Fruit fly (Drosophila melanogaster) whole organism, embryonic: ENCODE results near the gene CG15336.

Experiments used
- ATbp ChIP-seq: fragments of 200-800 bp; sonication (Bioruptor generic); optimal IDR thresholded peaks from 2 replicates; lab custom pipeline; 2017; ENCODE audit warnings: missing biosample characterization, mild to moderate bottlenecking, missing genetic modification characterization, missing genetic modification reagents
- Bdp1 ChIP-seq: fragments of 200-800 bp; sonication (Bioruptor generic); optimal IDR thresholded peaks from 3 replicates; lab custom pipeline; 2016; ENCODE audit warnings: missing biosample characterization, missing genetic modification characterization
- C15 ChIP-seq: fragments of 200-800 bp; sonication (Bioruptor generic); IDR thresholded peaks from 3 replicates; pipeline ENCODE4 v1.3.6; 2022; ENCODE audit warnings: missing biosample characterization, missing genetic modification characterization
- CG10366 ChIP-seq: fragments of 200-800 bp; sonication (Bioruptor generic); IDR thresholded peaks from 2 replicates; pipeline ENCODE4 v1.3.6; 2022; ENCODE audit warnings: missing biosample characterization, missing genetic modification characterization
- CG10654 ChIP-seq: fragments of 200-800 bp; sonication (Bioruptor generic); optimal IDR thresholded peaks from 2 replicates; lab custom pipeline; 2016; ENCODE audit warnings: missing biosample characterization, missing genetic modification characterization
- CG12299 ChIP-seq: fragments of 200-800 bp; sonication (Bioruptor generic); optimal IDR thresholded peaks from 2 replicates; lab custom pipeline; 2018; ENCODE audit warnings: missing biosample characterization, mild to moderate bottlenecking, missing genetic modification characterization
- CG14710 ChIP-seq: fragments of 200-800 bp; sonication (Bioruptor generic); optimal IDR thresholded peaks from 3 replicates; lab custom pipeline; 2019; ENCODE audit warnings: missing biosample characterization, mild to moderate bottlenecking, missing genetic modification characterization, moderate library complexity
- CG15479 ChIP-seq: fragments of 200-800 bp; sonication (Bioruptor generic); optimal IDR thresholded peaks from 3 replicates; lab custom pipeline; 2019; ENCODE audit warnings: missing biosample characterization, mild to moderate bottlenecking, missing genetic modification characterization, moderate library complexity
- CG15601 ChIP-seq: fragments of 200-800 bp; sonication (Bioruptor generic); optimal IDR thresholded peaks from 3 replicates; lab custom pipeline; 2019; ENCODE audit warnings: missing biosample characterization, mild to moderate bottlenecking, missing genetic modification characterization, moderate library complexity
- CG17186 ChIP-seq: fragments of 200-800 bp; sonication (Bioruptor generic); optimal IDR thresholded peaks from 3 replicates; lab custom pipeline; 2017; ENCODE audit warnings: missing biosample characterization, missing genetic modification reagents, missing genetic modification characterization
- CG17361 ChIP-seq: fragments of 200-800 bp; sonication (Bioruptor generic); IDR thresholded peaks from 3 replicates; pipeline ENCODE4 v1.3.6; 2022; ENCODE audit warnings: missing biosample characterization, missing genetic modification characterization
- CG2875 ChIP-seq: fragments of 200-800 bp; sonication (Bioruptor generic); optimal IDR thresholded peaks from 2 replicates; lab custom pipeline; 2017; ENCODE audit warnings: missing biosample characterization, mild to moderate bottlenecking, missing genetic modification characterization, missing genetic modification reagents
- CG32772 ChIP-seq: fragments of 200-800 bp; sonication (Bioruptor generic); IDR thresholded peaks from 2 replicates; pipeline ENCODE4 v1.3.6; 2022; ENCODE audit warnings: missing biosample characterization, missing genetic modification characterization
- CG6765 ChIP-seq: fragments of 200-800 bp; sonication (Bioruptor generic); optimal IDR thresholded peaks from 3 replicates; lab custom pipeline; 2017; ENCODE audit warnings: missing biosample characterization, mild to moderate bottlenecking, missing genetic modification characterization
- CG8944 ChIP-seq: fragments of 200-800 bp; sonication (Bioruptor generic); optimal IDR thresholded peaks from 3 replicates; lab custom pipeline; 2016; ENCODE audit warnings: missing biosample characterization, missing genetic modification characterization
- CG9727 ChIP-seq: fragments of 200-800 bp; sonication (Bioruptor generic); optimal IDR thresholded peaks from 3 replicates; lab custom pipeline; 2017; ENCODE audit warnings: missing biosample characterization, mild to moderate bottlenecking, missing genetic modification characterization
- Camta ChIP-seq: fragments of 200-800 bp; sonication (Bioruptor generic); optimal IDR thresholded peaks from 2 replicates; lab custom pipeline; 2016; ENCODE audit warnings: missing biosample characterization, missing genetic modification characterization
- Dip3 ChIP-seq: fragments of 200-800 bp; sonication (Bioruptor generic); optimal IDR thresholded peaks from 3 replicates; lab custom pipeline; 2016; ENCODE audit warnings: missing biosample characterization, missing genetic modification characterization
- H2.0 ChIP-seq: fragments of 200-800 bp; sonication (Bioruptor generic); IDR thresholded peaks from 2 replicates; pipeline ENCODE4 v1.3.6; 2022; ENCODE audit warnings: missing biosample characterization, missing genetic modification characterization
- HLH3B ChIP-seq: fragments of 200-800 bp; sonication (Bioruptor generic); IDR thresholded peaks from 2 replicates; pipeline ENCODE4 v1.3.6; 2022; ENCODE audit warnings: missing biosample characterization, missing genetic modification characterization
- HmgD ChIP-seq: fragments of 200-800 bp; sonication (Bioruptor generic); optimal IDR thresholded peaks from 3 replicates; lab custom pipeline; 2016; ENCODE audit warnings: missing biosample characterization, missing genetic modification characterization
- Hr51 ChIP-seq, 2 experiments: fragments of 200-800 bp; sonication (Bioruptor generic); optimal IDR thresholded peaks; 2 replicates in 1 of 2; 3 replicates in 1 of 2; lab custom pipeline; 2016 to 2018; ENCODE audit warnings: missing biosample characterization in 2 of 2, missing genetic modification characterization in 2 of 2, mild to moderate bottlenecking in 1 of 2, moderate library complexity in 1 of 2
- Hr78 ChIP-seq, 2 experiments: fragments of 200-800 bp in 1 of 2; fragments of >200 bp in 1 of 2; sonication (Bioruptor generic) in 1 of 2; optimal IDR thresholded peaks; 2 replicates each; lab custom pipeline; 2017 to 2019; ENCODE audit warnings: missing biosample characterization in 2 of 2, missing genetic modification characterization in 2 of 2, mild to moderate bottlenecking in 1 of 2, moderate library complexity in 1 of 2
- Lpt ChIP-seq: fragments of >200 bp; optimal IDR thresholded peaks from 2 replicates; lab custom pipeline; 2018; ENCODE audit warnings: missing biosample characterization, missing genetic modification characterization
- Mad ChIP-seq: fragments of 200-800 bp; sonication (Bioruptor generic); optimal IDR thresholded peaks from 2 replicates; lab custom pipeline; 2016; ENCODE audit warnings: missing biosample characterization, missing genetic modification characterization
- NC2α ChIP-seq: fragments of 200-800 bp; sonication (Bioruptor generic); optimal IDR thresholded peaks from 2 replicates; lab custom pipeline; 2016; ENCODE audit warnings: missing biosample characterization, missing genetic modification characterization
- NC2β ChIP-seq: fragments of 200-800 bp; sonication (Bioruptor generic); optimal IDR thresholded peaks from 2 replicates; lab custom pipeline; 2016; ENCODE audit warnings: missing biosample characterization, missing genetic modification characterization
- Poxn ChIP-seq: fragments of 200-800 bp; sonication (Bioruptor generic); IDR thresholded peaks from 2 replicates; pipeline ENCODE4 v1.3.6; 2022; ENCODE audit warnings: missing biosample characterization, missing genetic modification characterization
- Rfx ChIP-seq: fragments of 200-800 bp; sonication (Bioruptor generic); IDR thresholded peaks from 2 replicates; pipeline ENCODE4 v1.3.6; 2022; ENCODE audit warnings: missing biosample characterization, missing genetic modification characterization
- Sox100B ChIP-seq: fragments of 200-800 bp; sonication (Bioruptor generic); optimal IDR thresholded peaks from 3 replicates; lab custom pipeline; 2018; ENCODE audit warnings: missing biosample characterization, mild to moderate bottlenecking, missing genetic modification characterization
- Vsx1 ChIP-seq: fragments of 200-800 bp; sonication (Bioruptor generic); optimal IDR thresholded peaks from 2 replicates; lab custom pipeline; 2017; ENCODE audit warnings: missing biosample characterization, mild to moderate bottlenecking, missing genetic modification characterization, missing genetic modification reagents
- Xrp1 ChIP-seq: fragments of 200-800 bp; sonication (Bioruptor generic); IDR thresholded peaks from 2 replicates; pipeline ENCODE4 v1.3.6; 2022; ENCODE audit warnings: missing biosample characterization, missing genetic modification characterization
- abd-A ChIP-seq: fragments of 200-800 bp; sonication (Bioruptor generic); optimal IDR thresholded peaks from 3 replicates; lab custom pipeline; 2019; ENCODE audit warnings: missing biosample characterization, mild to moderate bottlenecking, missing genetic modification characterization, moderate library complexity
- amos ChIP-seq: fragments of 200-800 bp; sonication (Bioruptor generic); IDR thresholded peaks from 2 replicates; pipeline ENCODE4 v1.3.6; 2022; ENCODE audit warnings: missing biosample characterization, missing genetic modification characterization; ENCODE audit not compliant: partially characterized antibody
- ara ChIP-seq: fragments of 200-800 bp; sonication (Bioruptor generic); IDR thresholded peaks from 2 replicates; pipeline ENCODE4 v1.3.6; 2022; ENCODE audit warnings: missing biosample characterization, missing genetic modification characterization
- chif ChIP-seq, 2 experiments: fragments of 200-800 bp; sonication (Bioruptor generic); optimal IDR thresholded peaks; 3 replicates each; lab custom pipeline; 2016; ENCODE audit warnings: missing biosample characterization in 2 of 2, missing genetic modification characterization in 2 of 2
- corto ChIP-seq: fragments of 200-800 bp; sonication (Bioruptor generic); optimal IDR thresholded peaks from 2 replicates; lab custom pipeline; 2016; ENCODE audit warnings: missing biosample characterization, mild to moderate bottlenecking, missing genetic modification characterization, moderate library complexity
- danr ChIP-seq: fragments of 200-800 bp; sonication (Bioruptor generic); IDR thresholded peaks from 2 replicates; pipeline ENCODE4 v1.3.6; 2022; ENCODE audit warnings: missing biosample characterization, missing genetic modification characterization
- dmrt99B ChIP-seq: fragments of 200-800 bp; sonication (Bioruptor generic); optimal IDR thresholded peaks from 2 replicates; lab custom pipeline; 2018; ENCODE audit warnings: missing biosample characterization, mild to moderate bottlenecking, missing genetic modification characterization, moderate library complexity
- exex ChIP-seq: fragments of 200-800 bp; sonication (Bioruptor generic); optimal IDR thresholded peaks from 4 replicates; lab custom pipeline; 2018; ENCODE audit warnings: missing biosample characterization, mild to moderate bottlenecking, missing genetic modification characterization, moderate library complexity
- gem ChIP-seq: fragments of 200-800 bp; sonication (Bioruptor generic); optimal IDR thresholded peaks from 2 replicates; lab custom pipeline; 2019; ENCODE audit warnings: missing biosample characterization, mild to moderate bottlenecking, missing genetic modification characterization, moderate library complexity
- h ChIP-seq: fragments of >200 bp; optimal IDR thresholded peaks from 2 replicates; lab custom pipeline; 2017
- lov ChIP-seq, 2 experiments: fragments of 200-800 bp in 1 of 2; fragments of >200 bp in 1 of 2; sonication (Bioruptor generic) in 1 of 2; IDR thresholded peaks in 1 of 2; optimal IDR thresholded peaks in 1 of 2; 2 replicates in 1 of 2; 3 replicates in 1 of 2; pipeline versions ENCODE4 v1.3.6 to Lab custom; 2017 to 2022; ENCODE audit warnings: missing biosample characterization in 1 of 2, missing genetic modification characterization in 1 of 2
- pita ChIP-seq: fragments of 200-800 bp; sonication (Bioruptor generic); optimal IDR thresholded peaks from 2 replicates; lab custom pipeline; 2017; ENCODE audit warnings: missing biosample characterization, mild to moderate bottlenecking, missing genetic modification characterization
- pum ChIP-seq: fragments of 200-800 bp; sonication (Bioruptor generic); optimal IDR thresholded peaks from 2 replicates; lab custom pipeline; 2016; ENCODE audit warnings: missing biosample characterization, missing genetic modification characterization
- repo ChIP-seq: fragments of 200-800 bp; sonication (Bioruptor generic); optimal IDR thresholded peaks from 2 replicates; lab custom pipeline; 2016; ENCODE audit warnings: missing biosample characterization, missing genetic modification characterization
- rib ChIP-seq: fragments of 200-800 bp; sonication (Bioruptor generic); IDR thresholded peaks from 2 replicates; pipeline ENCODE4 v1.3.6; 2022; ENCODE audit warnings: missing biosample characterization, missing genetic modification characterization
- tll ChIP-seq, 2 experiments: fragments of 200-800 bp in 1 of 2; fragments of >200 bp in 1 of 2; sonication (Bioruptor generic) in 1 of 2; optimal IDR thresholded peaks; 2 replicates each; lab custom pipeline; 2017 to 2019; ENCODE audit warnings: missing biosample characterization in 2 of 2, missing genetic modification characterization in 2 of 2, mild to moderate bottlenecking in 1 of 2, moderate library complexity in 1 of 2

CG15336 gene

dm6 chrX:8114476-8115342 lies 33.0 kb upstream of the CG15336 start (continued):
- TF ChIP-seq amos, result no peak
- TF ChIP-seq CG6765, result peak; percentile 77
- no peak for TF ChIP-seq CG32772
- peak; percentile 58; the same call in 1 of the 2 replicates for TF ChIP-seq Xrp1 (GFP tag; lab: Robert Waterston, UW)
- TF ChIP-seq CG15601 (tag; lab: Kevin White, UChicago), result no peak
- TF ChIP-seq HmgD, result no peak
- TF ChIP-seq chif (GFP tag; optimal IDR thresholded peaks at IDR 0.05; lab: Kevin White, UChicago), result peak; percentile 28 to 32
- peak; percentile 11 for TF ChIP-seq Camta
- TF ChIP-seq danr (GFP tag; lab: Robert Waterston, UW), result peak; percentile 37; the same call in 1 of the 2 replicates
- TF ChIP-seq abd-A (tag; lab: Kevin White, UChicago), result no peak
- TF ChIP-seq Bdp1 (GFP tag; lab: Kevin White, UChicago), result peak; percentile 28
- TF ChIP-seq repo, result peak; percentile 13
- peak; percentile 11; the same call in 1 of the 2 replicates for TF ChIP-seq H2.0 (GFP tag; lab: Robert Waterston, UW)
- TF ChIP-seq CG14710, result peak; percentile 7
- peak; percentile 43 for TF ChIP-seq CG10366 (GFP tag; lab: Robert Waterston, UW)
- TF ChIP-seq Lpt (GFP tag; lab: Kevin White, UChicago), result no peak
- TF ChIP-seq pita (GFP tag; lab: Kevin White, UChicago), result no peak
- TF ChIP-seq CG8944, result peak; percentile 14
- TF ChIP-seq lov (optimal IDR thresholded peaks at IDR 0.05; lab: Kevin White, UChicago), result no peak
- no peak for TF ChIP-seq lov (GFP tag; IDR thresholded peaks at IDR 0.05; lab: Robert Waterston, UW)
- peak; percentile 47 for TF ChIP-seq Dip3
- peak; percentile 74 for TF ChIP-seq dmrt99B (tag; lab: Kevin White, UChicago)
- TF ChIP-seq CG12299, result peak; percentile 25
- TF ChIP-seq CG10654 (GFP tag; lab: Kevin White, UChicago), result peak; percentile 42
- peak; percentile 15 for TF ChIP-seq pum
- peak; percentile 58 for TF ChIP-seq CG9727 (GFP tag; lab: Kevin White, UChicago)
- peak; percentile 75 for TF ChIP-seq CG17361 (GFP tag; lab: Robert Waterston, UW)
- no peak for TF ChIP-seq Vsx1
- no peak for TF ChIP-seq CG15479
- peak; percentile 16 for TF ChIP-seq CG2875
- no peak for TF ChIP-seq corto (GFP tag; lab: Kevin White, UChicago)
- TF ChIP-seq tll (GFP tag; optimal IDR thresholded peaks at IDR 0.05; lab: Kevin White, UChicago), result no peak
- TF ChIP-seq ara (GFP tag; lab: Robert Waterston, UW), result peak; percentile 7; the same call in 1 of the 2 replicates
- peak; percentile 47; the same call in 1 of the 2 replicates for TF ChIP-seq Poxn (GFP tag; lab: Robert Waterston, UW)
- TF ChIP-seq C15 (GFP tag; lab: Robert Waterston, UW), result no peak
- TF ChIP-seq Sox100B, result peak; percentile 61
- no peak for TF ChIP-seq NC2α (GFP tag; lab: Kevin White, UChicago)
- peak; percentile 18 for TF ChIP-seq ATbp (GFP tag; lab: Kevin White, UChicago)
- TF ChIP-seq h (lab: Kevin White, UChicago), result no peak
- TF ChIP-seq rib (GFP tag; lab: Robert Waterston, UW), result no peak
- TF ChIP-seq Mad (GFP tag; lab: Kevin White, UChicago), result no peak
- peak; percentile 24 for TF ChIP-seq exex (tag; lab: Kevin White, UChicago)
- TF ChIP-seq Rfx (GFP tag; lab: Robert Waterston, UW), result peak; percentile 74
- peak; percentile 46; the same call in 1 of the 2 replicates for TF ChIP-seq HLH3B (GFP tag; lab: Robert Waterston, UW)
- TF ChIP-seq Hr51 (GFP tag; optimal IDR thresholded peaks at IDR 0.05; lab: Kevin White, UChicago), result peak; percentile 15 to 77
- TF ChIP-seq CG17186 (GFP tag; lab: Kevin White, UChicago), result no peak
- TF ChIP-seq NC2β, result peak; percentile 29
- TF ChIP-seq Hr78 (GFP tag; optimal IDR thresholded peaks at IDR 0.05; lab: Kevin White, UChicago), result peak in 1 of 2 experiments; percentile 61
- TF ChIP-seq gem, result peak; percentile 82
